Fruit fly (Drosophila melanogaster): ENCODE data around the gene Edg78E.

DNA sequence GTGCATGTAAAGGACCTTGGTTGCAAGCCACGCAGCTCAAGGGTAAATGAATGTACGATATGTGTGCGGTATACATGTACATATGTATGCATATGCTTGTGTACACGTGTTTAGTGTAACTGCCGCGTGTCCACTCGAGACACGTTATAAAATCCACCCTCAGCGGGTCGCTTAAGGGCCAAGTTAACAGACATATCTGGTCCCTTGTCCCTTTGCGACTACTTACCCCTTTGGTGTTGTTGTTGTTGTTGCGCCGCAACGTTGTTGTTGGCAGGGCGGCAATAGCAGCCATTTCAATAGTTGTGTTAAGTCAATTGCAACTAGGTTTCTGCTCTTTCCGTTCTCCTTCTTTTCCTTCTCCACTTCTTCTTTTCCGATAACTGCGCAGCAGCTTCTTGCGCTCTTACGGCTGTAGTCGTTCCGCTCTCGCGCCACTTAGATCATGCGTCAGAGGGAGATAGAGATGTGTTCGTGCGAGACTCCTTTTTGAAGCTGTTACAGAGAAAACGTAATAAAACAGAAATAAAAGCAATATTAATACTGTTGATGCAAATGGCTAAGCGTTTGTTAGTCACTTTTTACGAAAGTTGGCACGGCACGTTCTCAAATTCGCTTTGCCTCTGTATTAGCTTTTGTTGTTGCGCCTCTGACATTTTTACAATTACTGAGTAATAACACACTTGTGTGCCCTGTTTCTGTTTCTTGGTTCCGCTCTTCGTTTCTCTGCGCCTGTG is 49.0 kb upstream of the Edg78E start:
- no peak for TF ChIP-seq h (optimal IDR thresholded peaks at IDR 0.05)
- TF ChIP-seq Myc (optimal IDR thresholded peaks at IDR 0.05), result no peak
- no peak for TF ChIP-seq psq (optimal IDR thresholded peaks at IDR 0.05)
- no peak for TF ChIP-seq Sin3A (optimal IDR thresholded peaks at IDR 0.05)
- no peak for TF ChIP-seq ttk (optimal IDR thresholded peaks at IDR 0.05)

Measured in Kc167 (cell line).